Worm (Caenorhabditis elegans) whole organism, L3 larva: ENCODE measurements around the gene tmem-138.
A peak's percentile ranks its signal among the peaks of the same experiment; 100 is the strongest.

ENCODE experiments used
- R02D3.7 ChIP-seq: fragments of 150-350 bp; optimal IDR thresholded peaks from 2 replicates; lab custom pipeline; 2014; ENCODE audit warnings: missing biosample characterization, missing genetic modification characterization
- ZK546.5 ChIP-seq: sonication (generic microtip); optimal IDR thresholded peaks from 2 replicates; lab custom pipeline; 2017; ENCODE audit warnings: missing biosample characterization, missing genetic modification characterization
- aly-2 ChIP-seq: fragments of 150-350 bp; optimal IDR thresholded peaks from 2 replicates; lab custom pipeline; 2014; ENCODE audit warnings: missing biosample characterization, missing genetic modification characterization
- ama-1 ChIP-seq: fragments of 150-350 bp; optimal IDR thresholded peaks from 2 replicates; lab custom pipeline; 2018
- ceh-16 ChIP-seq: sonication (generic microtip); optimal IDR thresholded peaks from 2 replicates; lab custom pipeline; 2017; ENCODE audit warnings: missing biosample characterization, missing genetic modification characterization
- ceh-28 ChIP-seq: fragments of 150-350 bp; optimal IDR thresholded peaks from 2 replicates; lab custom pipeline; 2014; ENCODE audit warnings: missing biosample characterization, missing genetic modification reagents, missing genetic modification characterization
- ceh-82 ChIP-seq: fragments of 150-350 bp; optimal IDR thresholded peaks from 2 replicates; lab custom pipeline; 2014; ENCODE audit warnings: missing biosample characterization, missing genetic modification characterization
- ceh-9 ChIP-seq: sonication (generic microtip); optimal IDR thresholded peaks from 2 replicates; lab custom pipeline; 2018; ENCODE audit warnings: missing biosample characterization, missing genetic modification characterization
- daf-12 ChIP-seq: fragments of 150-350 bp; optimal IDR thresholded peaks from 2 replicates; lab custom pipeline; 2014; ENCODE audit warnings: missing biosample characterization, missing genetic modification reagents, missing genetic modification characterization
- egl-27 ChIP-seq: sonication (generic microtip); optimal IDR thresholded peaks from 4 replicates; lab custom pipeline; 2017; ENCODE audit warnings: missing biosample characterization, missing genetic modification reagents, missing genetic modification characterization
- egl-5 ChIP-seq: fragments of 150-350 bp; optimal IDR thresholded peaks from 2 replicates; lab custom pipeline; 2017; ENCODE audit warnings: missing biosample characterization, missing genetic modification reagents, missing genetic modification characterization, inconsistent platforms
- elt-1 ChIP-seq: fragments of 150-350 bp; optimal IDR thresholded peaks from 2 replicates; lab custom pipeline; 2014; ENCODE audit warnings: missing biosample characterization, missing genetic modification characterization
- elt-2 ChIP-seq: sonication (generic microtip); optimal IDR thresholded peaks from 2 replicates; lab custom pipeline; 2016; ENCODE audit warnings: missing genetic modification reagents, mild to moderate bottlenecking, missing genetic modification characterization, missing compliant biosample characterization
- elt-3 ChIP-seq, 3 experiments: fragments of 150-350 bp in 1 of 3; sonication (generic microtip) in 2 of 3; optimal IDR thresholded peaks; 2 replicates in 2 of 3; 4 replicates in 1 of 3; lab custom pipeline; 2014 to 2017; ENCODE audit warnings: missing biosample characterization in 3 of 3, missing genetic modification characterization in 3 of 3
- eor-1 ChIP-seq, 2 experiments: fragments of 150-350 bp; optimal IDR thresholded peaks; 2 replicates each; lab custom pipeline; 2014 to 2018; ENCODE audit warnings: missing biosample characterization in 2 of 2, missing genetic modification characterization in 2 of 2
- fkh-2 ChIP-seq: fragments of 150-350 bp; optimal IDR thresholded peaks from 2 replicates; lab custom pipeline; 2014; ENCODE audit warnings: missing biosample characterization, missing genetic modification reagents, missing genetic modification characterization
- fos-1 ChIP-seq: fragments of 150-350 bp; optimal IDR thresholded peaks from 2 replicates; lab custom pipeline; 2014; ENCODE audit warnings: missing biosample characterization, missing genetic modification characterization
- hmg-11 ChIP-seq: sonication (generic microtip); optimal IDR thresholded peaks from 2 replicates; lab custom pipeline; 2016; ENCODE audit warnings: missing genetic modification characterization, missing compliant biosample characterization
- jun-1 ChIP-seq: fragments of 150-350 bp; optimal IDR thresholded peaks from 2 replicates; lab custom pipeline; 2014; ENCODE audit warnings: missing biosample characterization, missing genetic modification reagents, missing genetic modification characterization
- lin-15B ChIP-seq: fragments of 150-350 bp; optimal IDR thresholded peaks from 2 replicates; lab custom pipeline; 2014; ENCODE audit warnings: missing biosample characterization, missing genetic modification characterization
- lin-39 ChIP-seq: fragments of 150-350 bp; optimal IDR thresholded peaks from 2 replicates; lab custom pipeline; 2018; ENCODE audit warnings: missing biosample characterization, missing genetic modification reagents, missing genetic modification characterization
- lsy-12 ChIP-seq: sonication (generic microtip); optimal IDR thresholded peaks from 2 replicates; lab custom pipeline; 2016; ENCODE audit warnings: mild to moderate bottlenecking, missing genetic modification characterization, missing compliant biosample characterization
- mdl-1 ChIP-seq: fragments of 150-350 bp; optimal IDR thresholded peaks from 2 replicates; lab custom pipeline; 2014; ENCODE audit warnings: missing biosample characterization, missing genetic modification characterization
- mml-1 ChIP-seq: fragments of 150-350 bp; sonication (generic microtip); optimal IDR thresholded peaks from 3 replicates; lab custom pipeline; 2014; ENCODE audit warnings: missing biosample characterization, missing genetic modification characterization
- nfya-1 ChIP-seq: sonication (generic microtip); optimal IDR thresholded peaks from 2 replicates; lab custom pipeline; 2017; ENCODE audit warnings: missing genetic modification characterization, mild to moderate bottlenecking, missing compliant biosample characterization, antibody characterized with exemption, moderate library complexity; ENCODE audit not compliant: insufficient read depth
- nhr-11 ChIP-seq: fragments of 150-350 bp; optimal IDR thresholded peaks from 2 replicates; lab custom pipeline; 2014; ENCODE audit warnings: missing biosample characterization, missing genetic modification characterization
- nhr-12 ChIP-seq: fragments of 150-350 bp; optimal IDR thresholded peaks from 2 replicates; lab custom pipeline; 2014; ENCODE audit warnings: missing biosample characterization, missing genetic modification characterization
- nhr-23 ChIP-seq: fragments of 150-350 bp; optimal IDR thresholded peaks from 2 replicates; lab custom pipeline; 2014; ENCODE audit warnings: missing biosample characterization, missing genetic modification reagents, missing genetic modification characterization
- nhr-237 ChIP-seq: fragments of 150-350 bp; optimal IDR thresholded peaks from 2 replicates; lab custom pipeline; 2014; ENCODE audit warnings: missing biosample characterization, missing genetic modification characterization
- nhr-25 ChIP-seq: sonication (generic microtip); optimal IDR thresholded peaks from 2 replicates; lab custom pipeline; 2017; ENCODE audit warnings: missing biosample characterization, missing genetic modification characterization
- nhr-28 ChIP-seq: fragments of 150-350 bp; optimal IDR thresholded peaks from 2 replicates; lab custom pipeline; 2014; ENCODE audit warnings: missing biosample characterization, missing genetic modification characterization
- nhr-43 ChIP-seq: sonication (generic microtip); optimal IDR thresholded peaks from 2 replicates; lab custom pipeline; 2016; ENCODE audit warnings: mild to moderate bottlenecking, missing genetic modification characterization, missing compliant biosample characterization; ENCODE audit not compliant: poor library complexity, severe bottlenecking
- nhr-67 ChIP-seq: fragments of 150-350 bp; optimal IDR thresholded peaks from 2 replicates; lab custom pipeline; 2014; ENCODE audit warnings: missing biosample characterization, missing genetic modification characterization
- nhr-76 ChIP-seq: fragments of 150-350 bp; sonication (generic microtip); optimal IDR thresholded peaks from 5 replicates; lab custom pipeline; 2014; ENCODE audit warnings: missing biosample characterization, missing genetic modification characterization
- nhr-77 ChIP-seq: fragments of 150-350 bp; optimal IDR thresholded peaks from 2 replicates; lab custom pipeline; 2014; ENCODE audit warnings: missing biosample characterization, missing genetic modification characterization
- pha-4 ChIP-seq: fragments of 150-350 bp; optimal IDR thresholded peaks from 2 replicates; lab custom pipeline; 2014; ENCODE audit warnings: missing biosample characterization, missing genetic modification reagents, missing genetic modification characterization
- sea-2 ChIP-seq: fragments of 150-350 bp; sonication (generic microtip); optimal IDR thresholded peaks from 4 replicates; lab custom pipeline; 2014; ENCODE audit warnings: missing biosample characterization, missing genetic modification reagents, missing genetic modification characterization
- skn-1 ChIP-seq: fragments of 150-350 bp; optimal IDR thresholded peaks from 2 replicates; lab custom pipeline; 2014; ENCODE audit warnings: missing biosample characterization, missing genetic modification characterization
- snpc-4 ChIP-seq: fragments of 150-350 bp; optimal IDR thresholded peaks from 2 replicates; lab custom pipeline; 2014; ENCODE audit warnings: missing biosample characterization, missing genetic modification characterization
- tbx-2 ChIP-seq: sonication (generic microtip); optimal IDR thresholded peaks from 2 replicates; lab custom pipeline; 2016; ENCODE audit warnings: mild to moderate bottlenecking, missing genetic modification characterization, missing compliant biosample characterization
- unc-39 ChIP-seq: sonication (generic microtip); optimal IDR thresholded peaks from 4 replicates; lab custom pipeline; 2017; ENCODE audit warnings: missing biosample characterization, missing genetic modification characterization
- unc-62 ChIP-seq: fragments of 150-350 bp; sonication (generic microtip); optimal IDR thresholded peaks from 4 replicates; lab custom pipeline; 2014; ENCODE audit warnings: missing biosample characterization, missing genetic modification reagents, missing genetic modification characterization
- zag-1 ChIP-seq: fragments of 150-350 bp; optimal IDR thresholded peaks from 2 replicates; lab custom pipeline; 2014; ENCODE audit warnings: missing biosample characterization, missing genetic modification characterization
- ztf-11 ChIP-seq: fragments of 150-350 bp; optimal IDR thresholded peaks from 2 replicates; lab custom pipeline; 2014; ENCODE audit warnings: missing biosample characterization, missing genetic modification characterization
- ztf-4 ChIP-seq: fragments of 150-350 bp; optimal IDR thresholded peaks from 2 replicates; lab custom pipeline; 2014; ENCODE audit warnings: missing biosample characterization, missing genetic modification characterization

Gene tmem-138

ce11 chrII:8129040-8129387 is 28.1 kb upstream of the tmem-138 start:
- TF ChIP-seq daf-12 (tag; lab: Kevin White, UChicago) (no peak), unc-62 (GFP tag; lab: Kevin White, UChicago) (no peak), egl-5 (no peak)
- TF ChIP-seq, all 47 proteins: peak for 0

- TF ChIP-seq nfya-1 (tag; lab: Kevin White, UChicago) (peak; percentile 22), elt-1 (tag; lab: Kevin White, UChicago) (peak; percentile 23), nhr-25 (peak; percentile 72), ztf-11 (tag; lab: Kevin White, UChicago) (no peak), jun-1 (tag; lab: Kevin White, UChicago) (no peak), ama-1 (lab: Kevin White, UChicago) (peak; percentile 34)
Measured at ce11 chrII:8129495-8130010, 27.6 kb upstream of the tmem-138 start, which contains the start of gene ulp-4. Gene ulp-4, plus strand, starts transcription at chrII:8129960.

ce11 chrII:8130792-8131191 is 26.3 kb upstream of the tmem-138 start:
- TF ChIP-seq pha-4 (peak; percentile 25), lsy-12 (peak; percentile 28), jun-1 (tag; lab: Kevin White, UChicago) (no peak), ama-1 (lab: Kevin White, UChicago) (peak; percentile 67), mdl-1 (no peak), fos-1 (tag; lab: Kevin White, UChicago) (no peak), daf-12 (tag; lab: Kevin White, UChicago) (peak; percentile 62)

ce11 chrII:8131413-8131966 is 25.6 kb upstream of the tmem-138 start:
- TF ChIP-seq egl-27 (tag; lab: Kevin White, UChicago): no peak
- TF ChIP-seq nhr-11 (tag; lab: Kevin White, UChicago): peak; percentile 19
- TF ChIP-seq mml-1: no peak
- peak; percentile 53 for TF ChIP-seq tbx-2 (tag; lab: Kevin White, UChicago)
- TF ChIP-seq ztf-11 (tag; lab: Kevin White, UChicago): no peak
- TF ChIP-seq lin-39 (tag; lab: Kevin White, UChicago): peak; percentile 93
- no peak for TF ChIP-seq nhr-12 (tag; lab: Kevin White, UChicago)
- no peak for TF ChIP-seq sea-2 (GFP tag; lab: Kevin White, UChicago)
- peak; percentile 21 for TF ChIP-seq snpc-4
- no peak for TF ChIP-seq ceh-16
- TF ChIP-seq jun-1 (tag; lab: Kevin White, UChicago): peak; percentile 5
- peak in 1 of 3 experiments; percentile 23 for TF ChIP-seq elt-3 (tag; optimal IDR thresholded peaks at IDR 0.05; lab: Kevin White, UChicago)
- no peak for TF ChIP-seq unc-39 (tag; lab: Kevin White, UChicago)
- no peak for TF ChIP-seq nhr-76
- TF ChIP-seq ceh-28 (tag; lab: Kevin White, UChicago): peak; percentile 55
- TF ChIP-seq fkh-2 (tag; lab: Kevin White, UChicago): no peak
- peak; percentile 88 for TF ChIP-seq nfya-1 (tag; lab: Kevin White, UChicago)
- peak; percentile 93 for TF ChIP-seq nhr-25
- no peak for TF ChIP-seq zag-1
- TF ChIP-seq R02D3.7: peak; percentile 31
- no peak for TF ChIP-seq ceh-9
- no peak for TF ChIP-seq elt-2 (tag; lab: Kevin White, UChicago)
- no peak for TF ChIP-seq ZK546.5 (tag; lab: Kevin White, UChicago)
- TF ChIP-seq nhr-77 (tag; lab: Kevin White, UChicago): no peak
- no peak for TF ChIP-seq eor-1 (tag; optimal IDR thresholded peaks at IDR 0.05; lab: Kevin White, UChicago)
- TF ChIP-seq nhr-237 (tag; lab: Kevin White, UChicago): no peak
- TF ChIP-seq nhr-28 (tag; lab: Kevin White, UChicago): no peak
- peak; percentile 62 for TF ChIP-seq pha-4
- TF ChIP-seq mdl-1: no peak
- TF ChIP-seq skn-1 (tag; lab: Kevin White, UChicago): no peak
- TF ChIP-seq aly-2: no peak
- peak; percentile 38 for TF ChIP-seq lsy-12
- TF ChIP-seq nhr-43: peak; percentile 24
- TF ChIP-seq ztf-4 (tag; lab: Kevin White, UChicago): no peak
- TF ChIP-seq elt-1 (tag; lab: Kevin White, UChicago): no peak
- TF ChIP-seq nhr-23 (tag; lab: Kevin White, UChicago): peak; percentile 45
- peak; percentile 23 for TF ChIP-seq ama-1 (lab: Kevin White, UChicago)
- TF ChIP-seq daf-12 (tag; lab: Kevin White, UChicago): no peak
- no peak for TF ChIP-seq unc-62 (GFP tag; lab: Kevin White, UChicago)
- TF ChIP-seq hmg-11: peak; percentile 79
- no peak for TF ChIP-seq fos-1 (tag; lab: Kevin White, UChicago)
- no peak for TF ChIP-seq nhr-67
- no peak for TF ChIP-seq ceh-82 (tag; lab: Kevin White, UChicago)
- TF ChIP-seq lin-15B (tag; lab: Kevin White, UChicago): peak; percentile 8
